Worm (Caenorhabditis elegans) whole organism, L2 larva: ENCODE data around the gene W03A5.1.
A peak's percentile ranks its signal among the peaks of the same experiment; 100 is the strongest.

ENCODE experiments used
- C34F6.9 ChIP-seq: fragments of 150-350 bp; optimal IDR thresholded peaks from 2 replicates; lab custom pipeline; 2014; ENCODE audit warnings: missing biosample characterization, missing genetic modification characterization
- F13H6.1 ChIP-seq: sonication (generic microtip); optimal IDR thresholded peaks from 2 replicates; lab custom pipeline; 2016; ENCODE audit warnings: missing genetic modification characterization, missing compliant biosample characterization
- Y55F3AM.14 ChIP-seq: fragments of 200-800 bp; sonication (Bioruptor generic); optimal IDR thresholded peaks from 2 replicates; lab custom pipeline; 2018; ENCODE audit warnings: mild to moderate bottlenecking, missing genetic modification characterization, missing compliant biosample characterization
- ZK546.5 ChIP-seq: sonication (generic microtip); optimal IDR thresholded peaks from 2 replicates; lab custom pipeline; 2017; ENCODE audit warnings: missing biosample characterization, missing genetic modification characterization
- alr-1 ChIP-seq: fragments of 150-350 bp; optimal IDR thresholded peaks from 2 replicates; lab custom pipeline; 2014; ENCODE audit warnings: missing biosample characterization, missing genetic modification characterization
- aly-2 ChIP-seq: fragments of 150-350 bp; optimal IDR thresholded peaks from 2 replicates; lab custom pipeline; 2014; ENCODE audit warnings: missing biosample characterization, missing genetic modification characterization
- ama-1 ChIP-seq: fragments of 150-350 bp; optimal IDR thresholded peaks from 2 replicates; lab custom pipeline; 2018; ENCODE audit warnings: inconsistent platforms
- blmp-1 ChIP-seq: sonication (generic microtip); optimal IDR thresholded peaks from 2 replicates; lab custom pipeline; 2017; ENCODE audit warnings: missing genetic modification characterization, mild to moderate bottlenecking, missing compliant biosample characterization, antibody characterized with exemption, moderate library complexity; ENCODE audit not compliant: insufficient read depth
- ceh-16 ChIP-seq: fragments of 150-350 bp; optimal IDR thresholded peaks from 2 replicates; lab custom pipeline; 2014; ENCODE audit warnings: missing biosample characterization, missing genetic modification characterization
- ceh-82 ChIP-seq: fragments of 150-350 bp; optimal IDR thresholded peaks from 2 replicates; lab custom pipeline; 2014; ENCODE audit warnings: missing biosample characterization, missing genetic modification characterization
- crh-2 ChIP-seq: sonication (generic microtip); optimal IDR thresholded peaks from 2 replicates; lab custom pipeline; 2017; ENCODE audit warnings: missing biosample characterization, missing genetic modification characterization
- dmd-4 ChIP-seq: sonication (generic microtip); optimal IDR thresholded peaks from 2 replicates; lab custom pipeline; 2017; ENCODE audit warnings: missing biosample characterization, missing genetic modification characterization
- egl-27 ChIP-seq: sonication (generic microtip); optimal IDR thresholded peaks from 3 replicates; lab custom pipeline; 2017; ENCODE audit warnings: missing biosample characterization, missing genetic modification reagents, missing genetic modification characterization
- elt-3 ChIP-seq: sonication (generic microtip); optimal IDR thresholded peaks from 2 replicates; lab custom pipeline; 2017; ENCODE audit warnings: missing biosample characterization, missing genetic modification characterization
- fos-1 ChIP-seq: fragments of 150-350 bp; optimal IDR thresholded peaks from 2 replicates; lab custom pipeline; 2014; ENCODE audit warnings: missing biosample characterization, missing genetic modification characterization
- gmeb-1 ChIP-seq: fragments of 150-350 bp; optimal IDR thresholded peaks from 2 replicates; lab custom pipeline; 2014; ENCODE audit warnings: missing biosample characterization, missing genetic modification characterization
- lin-11 ChIP-seq: fragments of 150-350 bp; sonication (generic microtip); optimal IDR thresholded peaks from 2 replicates; lab custom pipeline; 2014; ENCODE audit warnings: missing biosample characterization, missing genetic modification characterization, inconsistent platforms, mixed read lengths
- lin-13 ChIP-seq: fragments of 150-350 bp; optimal IDR thresholded peaks from 2 replicates; lab custom pipeline; 2014; ENCODE audit warnings: missing biosample characterization, missing genetic modification reagents, missing genetic modification characterization
- lin-39 ChIP-seq: fragments of 150-350 bp; optimal IDR thresholded peaks from 2 replicates; lab custom pipeline; 2014; ENCODE audit warnings: missing biosample characterization, missing genetic modification reagents, missing genetic modification characterization
- lsy-2 ChIP-seq, 2 experiments: fragments of 150-350 bp in 1 of 2; sonication (generic microtip) in 1 of 2; optimal IDR thresholded peaks; 2 replicates each; lab custom pipeline; 2014 to 2017; ENCODE audit warnings: missing biosample characterization in 2 of 2, missing genetic modification characterization in 2 of 2
- mab-5 ChIP-seq: fragments of 150-350 bp; optimal IDR thresholded peaks from 2 replicates; lab custom pipeline; 2014; ENCODE audit warnings: missing biosample characterization, missing genetic modification characterization
- mbf-1 ChIP-seq: sonication (generic microtip); optimal IDR thresholded peaks from 2 replicates; lab custom pipeline; 2017; ENCODE audit warnings: missing biosample characterization, missing genetic modification characterization
- nhr-11 ChIP-seq: fragments of 150-350 bp; optimal IDR thresholded peaks from 2 replicates; lab custom pipeline; 2014; ENCODE audit warnings: missing biosample characterization, missing genetic modification characterization
- nhr-12 ChIP-seq: fragments of 150-350 bp; optimal IDR thresholded peaks from 2 replicates; lab custom pipeline; 2014; ENCODE audit warnings: missing biosample characterization, missing genetic modification characterization
- nhr-129 ChIP-seq: fragments of 150-350 bp; optimal IDR thresholded peaks from 2 replicates; lab custom pipeline; 2014; ENCODE audit warnings: missing biosample characterization, missing genetic modification characterization
- nhr-21 ChIP-seq: fragments of 150-350 bp; optimal IDR thresholded peaks from 2 replicates; lab custom pipeline; 2014; ENCODE audit warnings: missing biosample characterization, missing genetic modification characterization
- nhr-23 ChIP-seq: fragments of 150-350 bp; optimal IDR thresholded peaks from 2 replicates; lab custom pipeline; 2014; ENCODE audit warnings: missing biosample characterization, missing genetic modification reagents, missing genetic modification characterization
- nhr-237 ChIP-seq: fragments of 150-350 bp; optimal IDR thresholded peaks from 2 replicates; lab custom pipeline; 2014; ENCODE audit warnings: missing biosample characterization, missing genetic modification characterization
- nhr-25 ChIP-seq: fragments of 150-350 bp; sonication (generic microtip); optimal IDR thresholded peaks from 3 replicates; lab custom pipeline; 2014; ENCODE audit warnings: missing biosample characterization, missing genetic modification characterization
- nhr-6 ChIP-seq: fragments of 150-350 bp; optimal IDR thresholded peaks from 2 replicates; lab custom pipeline; 2014; ENCODE audit warnings: missing biosample characterization, missing genetic modification characterization
- nhr-77 ChIP-seq: fragments of 150-350 bp; optimal IDR thresholded peaks from 2 replicates; lab custom pipeline; 2014; ENCODE audit warnings: missing biosample characterization, missing genetic modification characterization
- sem-4 ChIP-seq: fragments of 150-350 bp; optimal IDR thresholded peaks from 2 replicates; lab custom pipeline; 2014; ENCODE audit warnings: missing biosample characterization, missing genetic modification reagents, missing genetic modification characterization
- skn-1 ChIP-seq: sonication (generic microtip); optimal IDR thresholded peaks from 2 replicates; lab custom pipeline; 2017; ENCODE audit warnings: missing biosample characterization, missing genetic modification characterization
- sma-9 ChIP-seq, 2 experiments: fragments of 150-350 bp in 1 of 2; sonication (generic microtip) in 1 of 2; optimal IDR thresholded peaks; 2 replicates each; lab custom pipeline; 2014 to 2016; ENCODE audit warnings: missing genetic modification characterization in 2 of 2, mild to moderate bottlenecking in 1 of 2, missing biosample characterization in 1 of 2, missing compliant biosample characterization in 1 of 2, missing genetic modification reagents in 1 of 2, moderate library complexity in 1 of 2
- snpc-4 ChIP-seq: fragments of 150-350 bp; optimal IDR thresholded peaks from 2 replicates; lab custom pipeline; 2014; ENCODE audit warnings: missing biosample characterization, missing genetic modification characterization
- unc-39 ChIP-seq: fragments of 150-350 bp; optimal IDR thresholded peaks from 2 replicates; lab custom pipeline; 2014; ENCODE audit warnings: missing biosample characterization, missing genetic modification characterization
- unc-55 ChIP-seq: fragments of 150-350 bp; sonication (generic microtip); optimal IDR thresholded peaks from 3 replicates; lab custom pipeline; 2014; ENCODE audit warnings: missing biosample characterization, missing genetic modification reagents, missing genetic modification characterization
- zag-1 ChIP-seq: fragments of 150-350 bp; optimal IDR thresholded peaks from 2 replicates; lab custom pipeline; 2014; ENCODE audit warnings: missing biosample characterization, missing genetic modification characterization
- ztf-1 ChIP-seq: fragments of 200-800 bp; sonication (Bioruptor generic); conservative IDR thresholded peaks from 2 replicates; pipeline ENCODE4 v1.3.6; 2022; ENCODE audit warnings: missing genetic modification characterization, missing compliant biosample characterization
- ztf-11 ChIP-seq: sonication (generic microtip); optimal IDR thresholded peaks from 2 replicates; lab custom pipeline; 2017; ENCODE audit warnings: missing biosample characterization, missing genetic modification characterization
- ztf-4 ChIP-seq: fragments of 150-350 bp; optimal IDR thresholded peaks from 2 replicates; lab custom pipeline; 2014; ENCODE audit warnings: missing biosample characterization, missing genetic modification characterization

Gene W03A5.1

DNA sequence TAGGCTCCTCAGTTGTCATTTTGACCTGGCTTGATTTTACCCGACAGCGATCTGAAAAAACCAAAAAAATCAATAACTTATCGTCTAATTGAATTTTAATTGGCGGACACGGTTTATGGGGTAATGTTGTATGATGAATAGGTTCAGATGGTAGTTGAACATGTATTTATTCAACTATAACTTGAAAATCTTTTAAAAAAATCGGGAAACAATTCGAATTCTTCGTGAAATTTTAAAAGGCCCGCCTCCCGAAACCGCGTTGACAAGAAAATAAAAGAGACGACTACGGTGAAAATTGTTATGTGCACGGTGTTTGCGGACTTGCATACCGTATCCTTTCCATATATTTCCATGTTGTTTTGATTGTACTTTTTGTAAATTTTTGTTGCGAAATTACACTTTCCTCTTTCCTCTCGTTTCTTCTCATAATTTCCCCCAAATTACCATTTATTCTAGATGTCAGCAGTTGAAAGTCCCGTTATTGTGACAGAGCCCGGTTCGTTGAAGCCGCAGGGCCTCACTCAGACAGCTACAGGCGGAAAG lies 35.1 kb downstream of the W03A5.1 start, which contains the start of the genes T24G10.2 and disl-2 (continued):
- TF ChIP-seq elt-3 (tag; lab: Kevin White, UChicago) (no peak), nhr-77 (tag; lab: Kevin White, UChicago) (no peak)

DNA sequence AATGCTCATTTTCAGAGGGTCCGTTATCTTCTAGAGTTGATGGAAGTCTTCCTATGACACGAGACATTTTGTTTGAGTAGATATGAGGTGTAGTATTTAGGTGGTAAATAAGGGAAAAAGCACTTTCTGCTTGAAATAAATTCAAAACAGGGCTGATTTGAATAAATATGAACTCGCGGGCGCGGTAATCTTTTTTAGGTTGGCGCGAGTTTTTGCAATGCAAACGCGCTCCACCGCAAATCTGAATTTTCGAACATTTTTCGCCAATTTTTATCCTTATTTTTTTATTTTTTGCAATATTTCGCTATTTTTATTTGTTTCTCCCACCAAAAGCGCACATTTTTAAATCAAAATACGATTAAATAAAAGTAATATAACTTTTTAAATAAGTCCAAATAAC lies 40.5 kb downstream of the W03A5.1 start, which contains the start of gene skpt-1:
Gene skpt-1 (minus strand): TSS at position 219 of the 400 bp plus-strand sequence.
- no peak for TF ChIP-seq nhr-23 (tag; lab: Kevin White, UChicago)
- TF ChIP-seq unc-55 (GFP tag; lab: Kevin White, UChicago) = peak; percentile 65
- peak; percentile 51 for TF ChIP-seq C34F6.9 (tag; lab: Kevin White, UChicago)
- TF ChIP-seq nhr-77 (tag; lab: Kevin White, UChicago) = no peak
- TF ChIP-seq gmeb-1 (tag; lab: Kevin White, UChicago) = peak; percentile 82
- no peak for TF ChIP-seq lin-11 (tag; lab: Kevin White, UChicago)
- TF ChIP-seq fos-1 (tag; lab: Kevin White, UChicago) = peak; percentile 9
- TF ChIP-seq Y55F3AM.14 = no peak
- TF ChIP-seq lsy-2 (tag; optimal IDR thresholded peaks at IDR 0.05; lab: Kevin White, UChicago) = peak in 1 of 2 experiments; percentile 76
- no peak for TF ChIP-seq aly-2
- no peak for TF ChIP-seq snpc-4
- TF ChIP-seq ama-1 (lab: Kevin White, UChicago) = no peak
- TF ChIP-seq nhr-129 = peak; percentile 7
- no peak for TF ChIP-seq nhr-12
- no peak for TF ChIP-seq nhr-11 (tag; lab: Kevin White, UChicago)
- TF ChIP-seq ztf-11 (tag; lab: Kevin White, UChicago) = no peak
- TF ChIP-seq ztf-4 (tag; lab: Kevin White, UChicago) = no peak
- no peak for TF ChIP-seq alr-1 (tag; lab: Kevin White, UChicago)
- no peak for TF ChIP-seq crh-2 (tag; lab: Kevin White, UChicago)
- TF ChIP-seq unc-39 (tag; lab: Kevin White, UChicago) = no peak
- no peak for TF ChIP-seq ZK546.5
- no peak for TF ChIP-seq egl-27 (tag; lab: Kevin White, UChicago)
- TF ChIP-seq mbf-1 (tag; lab: Kevin White, UChicago) = no peak
- TF ChIP-seq ceh-82 (tag; lab: Kevin White, UChicago) = no peak

DNA sequence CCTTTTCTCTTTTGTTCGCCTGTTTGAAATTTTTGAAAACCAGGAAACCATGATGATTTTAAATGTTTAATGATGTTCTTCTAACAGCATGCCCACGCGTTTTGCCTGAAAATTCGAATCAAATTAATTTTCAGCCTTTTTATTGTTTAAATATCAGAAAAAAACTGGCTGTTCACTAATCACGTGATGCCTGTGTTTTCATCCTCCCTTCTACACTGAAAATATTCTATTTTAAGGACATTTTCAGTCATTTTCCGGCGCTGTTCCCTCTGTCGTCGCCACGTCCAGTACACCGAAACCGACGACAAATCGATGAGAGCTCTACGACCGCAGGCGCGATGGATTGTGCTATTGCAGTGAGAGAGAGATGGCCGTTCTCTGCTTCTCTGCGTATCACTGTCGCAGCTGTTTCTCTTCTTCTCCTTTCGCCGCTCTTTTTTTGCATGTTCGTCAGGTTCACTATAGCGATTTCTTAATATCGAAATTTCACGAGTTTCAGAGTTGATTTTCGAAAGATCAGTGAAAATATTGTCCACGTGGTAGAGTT lies 42.1 kb downstream of the W03A5.1 start, which contains the start of gene F48E8.8:
Gene F48E8.8 (minus strand): TSS at position 51 of the 547 bp plus-strand sequence.
- TF ChIP-seq crh-2 (tag; lab: Kevin White, UChicago) (peak; percentile 61), ztf-4 (tag; lab: Kevin White, UChicago) (no peak), ceh-16 (tag; lab: Kevin White, UChicago) (no peak), Y55F3AM.14 (no peak), sem-4 (tag; lab: Kevin White, UChicago) (peak; percentile 13), lin-39 (tag; lab: Kevin White, UChicago) (no peak), sma-9 (GFP tag; optimal IDR thresholded peaks at IDR 0.05; lab: Kevin White, UChicago) (peak; percentile 59), sma-9 (tag; optimal IDR thresholded peaks at IDR 0.05; lab: Kevin White, UChicago) (no peak), nhr-25 (tag; lab: Kevin White, UChicago) (no peak), skn-1 (no peak), blmp-1 (no peak), nhr-21 (no peak), ZK546.5 (no peak), ceh-82 (tag; lab: Kevin White, UChicago) (no peak), nhr-237 (tag; lab: Kevin White, UChicago) (no peak), unc-55 (GFP tag; lab: Kevin White, UChicago) (peak; percentile 71), dmd-4 (tag; lab: Kevin White, UChicago) (no peak), alr-1 (tag; lab: Kevin White, UChicago) (no peak), lsy-2 (tag; optimal IDR thresholded peaks at IDR 0.05; lab: Kevin White, UChicago) (peak; percentile 21 to 80), egl-27 (tag; lab: Kevin White, UChicago) (no peak), C34F6.9 (tag; lab: Kevin White, UChicago) (peak; percentile 59), gmeb-1 (tag; lab: Kevin White, UChicago) (peak; percentile 11), F13H6.1 (tag; lab: Kevin White, UChicago) (peak; percentile 79), nhr-129 (peak; percentile 85), mbf-1 (tag; lab: Kevin White, UChicago) (no peak), mab-5 (tag; lab: Kevin White, UChicago) (no peak), zag-1 (tag; lab: Kevin White, UChicago) (no peak), lin-13 (peak; percentile 18), lin-11 (tag; lab: Kevin White, UChicago) (peak; percentile 41), fos-1 (tag; lab: Kevin White, UChicago) (peak; percentile 15), unc-39 (tag; lab: Kevin White, UChicago) (no peak), ztf-1 (GFP tag; lab: Robert Waterston, UW) (no peak), nhr-6 (tag; lab: Kevin White, UChicago) (no peak)
